Worm (Caenorhabditis elegans) whole organism, early embryonic: ENCODE results near the gene E03H12.7.

Source experiments
- ama-1 ChIP-seq: fragments of 150-350 bp; optimal IDR thresholded peaks from 2 replicates; lab custom pipeline; 2014
- ets-7 ChIP-seq: sonication (generic microtip); optimal IDR thresholded peaks from 2 replicates; lab custom pipeline; 2016; ENCODE audit warnings: missing genotype, missing genetic modification characterization, missing compliant biosample characterization
- scrt-1 ChIP-seq: fragments of 200-800 bp; sonication (Bioruptor generic); IDR thresholded peaks from 2 replicates; pipeline ENCODE4 v1.3.6; 2022; ENCODE audit warnings: missing genetic modification characterization, missing compliant biosample characterization

DNA sequence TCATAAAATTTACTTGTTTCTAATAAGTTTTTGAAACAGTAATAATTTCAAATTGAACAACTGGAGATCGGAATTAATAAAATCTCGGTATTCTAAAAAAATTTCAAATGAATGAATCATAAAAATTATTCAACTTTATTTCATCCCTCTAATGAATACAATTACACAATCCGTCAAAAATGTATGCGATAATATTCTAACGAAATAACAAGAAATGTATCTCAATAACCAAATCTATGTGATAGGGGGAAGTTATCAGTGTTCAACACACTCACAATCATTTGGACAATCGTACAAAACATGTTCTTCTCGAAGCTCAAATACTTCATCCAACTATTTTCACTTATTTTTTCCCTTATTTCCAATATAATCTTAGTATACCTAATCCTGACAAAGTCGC, 46.8 kb downstream of the E03H12.7 start, which contains the start of gene Y9C9A.5:
- TF ChIP-seq ets-7 (tag; lab: Kevin White, UChicago) (no peak), ama-1 (lab: Kevin White, UChicago) (no peak), scrt-1 (GFP tag; lab: Robert Waterston, UW) (no peak)
